Fruit fly (Drosophila melanogaster) whole organism, embryonic: ENCODE measurements around the gene dysc.

Experiments used
- Aef1 ChIP-seq: fragments of 200-800 bp; sonication (Bioruptor generic); IDR thresholded peaks from 3 replicates; pipeline ENCODE4 v1.3.6; 2022; ENCODE audit warnings: missing biosample characterization, missing genetic modification characterization
- CG10267 ChIP-seq: fragments of 200-800 bp; sonication (Bioruptor generic); optimal IDR thresholded peaks from 2 replicates; lab custom pipeline; 2018; ENCODE audit warnings: missing biosample characterization, mild to moderate bottlenecking, missing genetic modification characterization, moderate library complexity
- CG10543 ChIP-seq: fragments of 200-800 bp; sonication (Bioruptor generic); optimal IDR thresholded peaks from 3 replicates; lab custom pipeline; 2017; ENCODE audit warnings: missing biosample characterization, mild to moderate bottlenecking, missing genetic modification characterization, moderate library complexity
- CG12219 ChIP-seq: fragments of 200-800 bp; sonication (Bioruptor generic); optimal IDR thresholded peaks from 3 replicates; lab custom pipeline; 2018; ENCODE audit warnings: missing biosample characterization, mild to moderate bottlenecking, missing genetic modification characterization
- CG12744 ChIP-seq: fragments of 200-800 bp; sonication (Bioruptor generic); optimal IDR thresholded peaks from 2 replicates; lab custom pipeline; 2016; ENCODE audit warnings: missing biosample characterization, missing genetic modification characterization
- CG12942 ChIP-seq: fragments of 200-800 bp; sonication (Bioruptor generic); optimal IDR thresholded peaks from 3 replicates; lab custom pipeline; 2016; ENCODE audit warnings: missing biosample characterization, missing genetic modification characterization
- CG13296 ChIP-seq: fragments of 200-800 bp; sonication (Bioruptor generic); optimal IDR thresholded peaks from 3 replicates; lab custom pipeline; 2018; ENCODE audit warnings: missing biosample characterization, mild to moderate bottlenecking, missing genetic modification characterization
- CG15011 ChIP-seq: fragments of 200-800 bp; sonication (Bioruptor generic); optimal IDR thresholded peaks from 3 replicates; lab custom pipeline; 2018; ENCODE audit warnings: missing biosample characterization, mild to moderate bottlenecking, missing genetic modification characterization
- CG15601 ChIP-seq: fragments of 200-800 bp; sonication (Bioruptor generic); optimal IDR thresholded peaks from 3 replicates; lab custom pipeline; 2019; ENCODE audit warnings: missing biosample characterization, mild to moderate bottlenecking, missing genetic modification characterization, moderate library complexity
- CG1603 ChIP-seq: fragments of 200-800 bp; sonication (Bioruptor generic); optimal IDR thresholded peaks from 2 replicates; lab custom pipeline; 2019; ENCODE audit warnings: missing biosample characterization, mild to moderate bottlenecking, missing genetic modification characterization, moderate library complexity
- CG18011 ChIP-seq: fragments of 200-800 bp; sonication (Bioruptor generic); optimal IDR thresholded peaks from 2 replicates; lab custom pipeline; 2017; ENCODE audit warnings: missing biosample characterization, missing genetic modification characterization, mild to moderate bottlenecking, moderate library complexity, missing genotype
- CG1832 ChIP-seq: fragments of 200-800 bp; sonication (Bioruptor generic); optimal IDR thresholded peaks from 2 replicates; lab custom pipeline; 2017; ENCODE audit warnings: missing biosample characterization, mild to moderate bottlenecking, missing genetic modification characterization, inconsistent platforms
- CG32532 ChIP-seq: fragments of 200-800 bp; sonication (Bioruptor generic); IDR thresholded peaks from 2 replicates; pipeline ENCODE4 v1.3.6; 2022; ENCODE audit warnings: missing biosample characterization, missing genetic modification characterization
- CG34224 ChIP-seq: fragments of 200-800 bp; sonication (Bioruptor generic); IDR thresholded peaks from 3 replicates; pipeline ENCODE4 v1.3.6; 2022; ENCODE audit warnings: missing biosample characterization, missing genetic modification characterization; ENCODE audit not compliant: partially characterized antibody
- CG34376 ChIP-seq: fragments of 200-800 bp; sonication (Bioruptor generic); optimal IDR thresholded peaks from 2 replicates; lab custom pipeline; 2018; ENCODE audit warnings: missing biosample characterization, mild to moderate bottlenecking, missing genetic modification characterization
- CG4424 ChIP-seq: fragments of 200-800 bp; sonication (Bioruptor generic); optimal IDR thresholded peaks from 3 replicates; lab custom pipeline; 2016; ENCODE audit warnings: missing biosample characterization, missing genetic modification characterization
- CG4617 ChIP-seq: fragments of 200-800 bp; sonication (Bioruptor generic); optimal IDR thresholded peaks from 3 replicates; lab custom pipeline; 2016; ENCODE audit warnings: missing biosample characterization, missing genetic modification characterization, borderline replicate concordance
- CG6791 ChIP-seq: fragments of 200-800 bp; sonication (Bioruptor generic); IDR thresholded peaks from 3 replicates; pipeline ENCODE4 v1.3.6; 2022; ENCODE audit warnings: missing biosample characterization, missing genetic modification characterization; ENCODE audit not compliant: partially characterized antibody
- CG7556 ChIP-seq: fragments of 200-800 bp; sonication (Bioruptor generic); optimal IDR thresholded peaks from 2 replicates; lab custom pipeline; 2017; ENCODE audit warnings: missing biosample characterization, mild to moderate bottlenecking, missing genetic modification characterization
- CG7786 ChIP-seq: fragments of 200-800 bp; sonication (Bioruptor generic); optimal IDR thresholded peaks from 2 replicates; lab custom pipeline; 2016; ENCODE audit warnings: missing biosample characterization, missing genetic modification characterization
- CG7839 ChIP-seq: fragments of 200-800 bp; sonication (Bioruptor generic); optimal IDR thresholded peaks from 3 replicates; lab custom pipeline; 2018; ENCODE audit warnings: missing biosample characterization, mild to moderate bottlenecking, missing genetic modification characterization, moderate library complexity
- Doc3 ChIP-seq: fragments of 200-800 bp; sonication (Bioruptor generic); IDR thresholded peaks from 3 replicates; pipeline ENCODE4 v1.3.6; 2022; ENCODE audit warnings: missing biosample characterization, missing genetic modification characterization; ENCODE audit not compliant: partially characterized antibody
- Fer1 ChIP-seq: fragments of 200-800 bp; sonication (Bioruptor generic); optimal IDR thresholded peaks from 2 replicates; lab custom pipeline; 2017; ENCODE audit warnings: missing biosample characterization, mild to moderate bottlenecking, missing genetic modification characterization
- Mad ChIP-seq: fragments of 200-800 bp; sonication (Bioruptor generic); optimal IDR thresholded peaks from 2 replicates; lab custom pipeline; 2016; ENCODE audit warnings: missing biosample characterization, missing genetic modification characterization
- Myb ChIP-seq: fragments of 200-800 bp; sonication (Bioruptor generic); optimal IDR thresholded peaks from 2 replicates; lab custom pipeline; 2016; ENCODE audit warnings: missing biosample characterization, missing genetic modification characterization
- NFAT ChIP-seq: fragments of 200-800 bp; sonication (Bioruptor generic); IDR thresholded peaks from 2 replicates; pipeline ENCODE4 v1.3.6; 2022; ENCODE audit warnings: missing biosample characterization, missing genetic modification characterization
- Neu2 ChIP-seq: fragments of 200-800 bp; sonication (Bioruptor generic); optimal IDR thresholded peaks from 3 replicates; lab custom pipeline; 2016; ENCODE audit warnings: missing biosample characterization, missing genetic modification characterization, borderline replicate concordance
- Sox100B ChIP-seq: fragments of 200-800 bp; sonication (Bioruptor generic); optimal IDR thresholded peaks from 3 replicates; lab custom pipeline; 2018; ENCODE audit warnings: missing biosample characterization, mild to moderate bottlenecking, missing genetic modification characterization
- amos ChIP-seq: fragments of 200-800 bp; sonication (Bioruptor generic); IDR thresholded peaks from 2 replicates; pipeline ENCODE4 v1.3.6; 2022; ENCODE audit warnings: missing biosample characterization, missing genetic modification characterization; ENCODE audit not compliant: partially characterized antibody
- chn ChIP-seq: fragments of 200-800 bp; sonication (Bioruptor generic); optimal IDR thresholded peaks from 2 replicates; lab custom pipeline; 2016; ENCODE audit warnings: missing biosample characterization, missing genetic modification characterization
- ci ChIP-seq: fragments of 200-800 bp; sonication (Bioruptor generic); IDR thresholded peaks from 3 replicates; pipeline ENCODE4 v1.3.6; 2022; ENCODE audit warnings: missing biosample characterization, missing genetic modification characterization
- dan ChIP-seq: fragments of 200-800 bp; sonication (Bioruptor generic); IDR thresholded peaks from 2 replicates; pipeline ENCODE4 v1.3.6; 2022; ENCODE audit warnings: missing biosample characterization, missing genetic modification characterization
- danr ChIP-seq: fragments of 200-800 bp; sonication (Bioruptor generic); IDR thresholded peaks from 2 replicates; pipeline ENCODE4 v1.3.6; 2022; ENCODE audit warnings: missing biosample characterization, missing genetic modification characterization
- disco-r ChIP-seq: fragments of 200-800 bp; sonication (Bioruptor generic); optimal IDR thresholded peaks from 2 replicates; lab custom pipeline; 2016; ENCODE audit warnings: missing biosample characterization, missing genetic modification characterization
- exex ChIP-seq: fragments of 200-800 bp; sonication (Bioruptor generic); optimal IDR thresholded peaks from 4 replicates; lab custom pipeline; 2018; ENCODE audit warnings: missing biosample characterization, mild to moderate bottlenecking, missing genetic modification characterization, moderate library complexity
- gcm2 ChIP-seq: fragments of 200-800 bp; sonication (Bioruptor generic); optimal IDR thresholded peaks from 2 replicates; lab custom pipeline; 2016; ENCODE audit warnings: missing biosample characterization, missing genetic modification characterization
- gro ChIP-seq: fragments of 200-800 bp; sonication (Bioruptor generic); optimal IDR thresholded peaks from 2 replicates; lab custom pipeline; 2016; ENCODE audit warnings: missing biosample characterization, missing genetic modification characterization
- gsb-n ChIP-seq: fragments of 200-800 bp; sonication (Bioruptor generic); optimal IDR thresholded peaks from 3 replicates; lab custom pipeline; 2018; ENCODE audit warnings: missing biosample characterization, mild to moderate bottlenecking, missing genetic modification characterization
- gt ChIP-seq: fragments of 200-800 bp; sonication (Bioruptor generic); IDR thresholded peaks from 2 replicates; pipeline ENCODE4 v1.3.6; 2022; ENCODE audit warnings: missing biosample characterization, missing genetic modification characterization
- h ChIP-seq: fragments of >200 bp; optimal IDR thresholded peaks from 2 replicates; lab custom pipeline; 2017
- hth ChIP-seq: fragments of >200 bp; optimal IDR thresholded peaks from 2 replicates; lab custom pipeline; 2017; ENCODE audit warnings: inconsistent platforms
- lilli ChIP-seq: fragments of 200-800 bp; sonication (Bioruptor generic); optimal IDR thresholded peaks from 3 replicates; lab custom pipeline; 2016; ENCODE audit warnings: missing biosample characterization, missing genetic modification characterization
- onecut ChIP-seq: fragments of 200-800 bp; sonication (Bioruptor generic); IDR thresholded peaks from 2 replicates; pipeline ENCODE4 v1.3.6; 2022; ENCODE audit warnings: missing biosample characterization, missing genetic modification characterization
- psq ChIP-seq: fragments of 200-800 bp; sonication (Bioruptor generic); optimal IDR thresholded peaks from 2 replicates; lab custom pipeline; 2017; ENCODE audit warnings: missing biosample characterization, missing genetic modification characterization
- salm ChIP-seq: fragments of 200-800 bp; sonication (Bioruptor generic); optimal IDR thresholded peaks from 2 replicates; lab custom pipeline; 2018; ENCODE audit warnings: missing biosample characterization, mild to moderate bottlenecking, missing genetic modification characterization
- sc ChIP-seq, 3 experiments: fragments of >200 bp in 2 of 3; fragments of 200-800 bp in 1 of 3; sonication (Bioruptor generic) in 1 of 3; optimal IDR thresholded peaks; 2 replicates in 2 of 3; 3 replicates in 1 of 3; lab custom pipeline; 2017; ENCODE audit warnings: mild to moderate bottlenecking in 1 of 3, missing biosample characterization in 1 of 3, missing genetic modification characterization in 1 of 3, missing genetic modification reagents in 1 of 3
- sisA ChIP-seq: fragments of 200-800 bp; sonication (Bioruptor generic); IDR thresholded peaks from 2 replicates; pipeline ENCODE4 v1.3.6; 2022; ENCODE audit warnings: missing biosample characterization, missing genetic modification characterization
- so ChIP-seq: fragments of 200-800 bp; sonication (Bioruptor generic); IDR thresholded peaks from 3 replicates; pipeline ENCODE4 v1.3.6; 2022; ENCODE audit warnings: missing biosample characterization, missing genetic modification characterization
- sqz ChIP-seq: fragments of 200-800 bp; sonication (Bioruptor generic); optimal IDR thresholded peaks from 3 replicates; lab custom pipeline; 2018; ENCODE audit warnings: missing biosample characterization, mild to moderate bottlenecking, missing genetic modification characterization
- tgo ChIP-seq: fragments of 200-800 bp; sonication (Bioruptor generic); IDR thresholded peaks from 3 replicates; pipeline ENCODE4 v1.3.6; 2022; ENCODE audit warnings: missing biosample characterization, missing genetic modification characterization
- tna ChIP-seq: fragments of 200-800 bp; sonication (Bioruptor generic); IDR thresholded peaks from 2 replicates; pipeline ENCODE4 v1.3.6; 2022; ENCODE audit warnings: missing biosample characterization, missing genetic modification characterization; ENCODE audit not compliant: partially characterized antibody

The dysc gene

dm6 chr3L:13905515-13905914 is 2.5 kb upstream of the dysc start (continued):
- peak; percentile 18 for TF ChIP-seq exex (tag; lab: Kevin White, UChicago)
- no peak for TF ChIP-seq sc (optimal IDR thresholded peaks at IDR 0.05; lab: Kevin White, UChicago)
- peak; percentile 9 for TF ChIP-seq sc (GFP tag; optimal IDR thresholded peaks at IDR 0.05; lab: Kevin White, UChicago)
- TF ChIP-seq CG6791 (GFP tag; lab: Robert Waterston, UW), result no peak
- no peak for TF ChIP-seq gro (GFP tag; lab: Kevin White, UChicago)
- peak; percentile 58 for TF ChIP-seq CG15601
- no peak for TF ChIP-seq Neu2
- no peak for TF ChIP-seq Mad
- no peak for TF ChIP-seq CG1603 (tag; lab: Kevin White, UChicago)
- TF ChIP-seq hth (lab: Kevin White, UChicago), result no peak
- TF ChIP-seq salm (tag; lab: Kevin White, UChicago), result no peak
- TF ChIP-seq CG12219 (GFP tag; lab: Kevin White, UChicago), result no peak
- TF ChIP-seq danr (GFP tag; lab: Robert Waterston, UW), result no peak
- no peak for TF ChIP-seq CG12942 (GFP tag; lab: Kevin White, UChicago)
- peak; percentile 18; the same call in 1 of the 2 replicates for TF ChIP-seq CG32532 (GFP tag; lab: Robert Waterston, UW)
- no peak for TF ChIP-seq CG7786
- peak; percentile 80 for TF ChIP-seq Sox100B (GFP tag; lab: Kevin White, UChicago)
- peak; percentile 35; the same call in 1 of the 3 replicates for TF ChIP-seq so (GFP tag; lab: Robert Waterston, UW)
- no peak for TF ChIP-seq CG18011 (GFP tag; lab: Kevin White, UChicago)
- TF ChIP-seq psq (GFP tag; lab: Kevin White, UChicago), result no peak
- TF ChIP-seq disco-r (GFP tag; lab: Kevin White, UChicago), result no peak
- no peak for TF ChIP-seq NFAT
- TF ChIP-seq sisA, result peak; percentile 19; the same call in 1 of the 2 replicates
- TF ChIP-seq CG7839 (tag; lab: Kevin White, UChicago), result peak; percentile 86
- no peak for TF ChIP-seq gsb-n (tag; lab: Kevin White, UChicago)
- no peak; the same call in 2 of the 3 replicates for TF ChIP-seq Aef1 (GFP tag; lab: Robert Waterston, UW)
- peak; percentile 75 for TF ChIP-seq CG34376 (GFP tag; lab: Kevin White, UChicago)
- no peak for TF ChIP-seq Doc3
- peak; percentile 20 for TF ChIP-seq lilli
- peak; percentile 56 for TF ChIP-seq CG10267 (tag; lab: Kevin White, UChicago)
- peak; percentile 56; the same call in 1 of the 2 replicates for TF ChIP-seq onecut (GFP tag; lab: Robert Waterston, UW)
- TF ChIP-seq ci (GFP tag; lab: Robert Waterston, UW), result no peak
- TF ChIP-seq CG12744 (GFP tag; lab: Kevin White, UChicago), result no peak
- TF ChIP-seq CG34224 (GFP tag; lab: Robert Waterston, UW), result no peak
- TF ChIP-seq CG10543 (GFP tag; lab: Kevin White, UChicago), result peak; percentile 36
- no peak for TF ChIP-seq Myb (GFP tag; lab: Kevin White, UChicago)
- TF ChIP-seq CG13296, result peak; percentile 69
- no peak for TF ChIP-seq CG4617
- peak; percentile 65 for TF ChIP-seq CG15011 (GFP tag; lab: Kevin White, UChicago)
- peak; percentile 81 for TF ChIP-seq CG7556
- TF ChIP-seq h, result no peak
- TF ChIP-seq tgo (GFP tag; lab: Robert Waterston, UW), result peak; percentile 39; the same call in 2 of the 3 replicates
- TF ChIP-seq gt (GFP tag; lab: Robert Waterston, UW), result no peak
- TF ChIP-seq amos (GFP tag; lab: Robert Waterston, UW), result no peak
- no peak for TF ChIP-seq tna (GFP tag; lab: Robert Waterston, UW)
- TF ChIP-seq CG1832 (GFP tag; lab: Kevin White, UChicago), result no peak
- no peak for TF ChIP-seq gcm2
- TF ChIP-seq CG4424 (GFP tag; lab: Kevin White, UChicago), result peak; percentile 32
- TF ChIP-seq sqz (GFP tag; lab: Kevin White, UChicago), result peak; percentile 21
- no peak for TF ChIP-seq chn (GFP tag; lab: Kevin White, UChicago)
- peak; percentile 90 for TF ChIP-seq Fer1 (GFP tag; lab: Kevin White, UChicago)
- TF ChIP-seq dan (GFP tag; lab: Robert Waterston, UW), result no peak
